3 worm cellular contexts compared by ENCODE assay signal in the genomic region with DNA sequence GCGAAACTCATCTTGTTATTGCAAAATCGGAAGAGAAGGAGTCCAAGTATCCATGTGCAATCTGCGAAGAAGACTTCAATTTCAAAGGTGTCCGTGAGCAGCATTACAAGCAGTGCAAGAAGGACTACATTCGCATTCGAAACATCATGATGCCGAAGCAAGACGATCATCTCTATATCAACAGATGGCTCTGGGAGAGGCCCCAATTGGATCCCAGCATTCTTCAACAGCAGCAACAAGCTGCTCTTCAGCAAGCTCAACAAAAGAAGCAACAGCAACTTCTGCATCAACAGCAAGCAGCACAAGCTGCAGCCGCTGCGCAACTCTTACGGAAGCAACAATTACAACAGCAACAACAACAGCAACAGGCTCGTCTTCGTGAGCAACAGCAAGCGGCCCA.
TF ChIP-seq lines count a peak whose summit lies in the region.

No protein-coding gene starts in this region.

TF ChIP-seq in whole organism, L1 larva, 84 proteins besides CTCF, POLR2A, EP300 and RAD21:
- TF ChIP-seq nhr-85 (tag; lab: Kevin White, UChicago) (peak; percentile 50), unc-62 (GFP tag; optimal IDR thresholded peaks at IDR 0.05; lab: Kevin White, UChicago) (no peak)

TF ChIP-seq in whole organism, L4 larva, 104 proteins besides CTCF, POLR2A, EP300 and RAD21:
- TF ChIP-seq egl-43 (GFP tag; IDR thresholded peaks at IDR 0.05; lab: Robert Waterston, UW) (0 out of 2 replicates have a peak, but pooled peaks have one; percentile 2), lin-13 (GFP tag; optimal IDR thresholded peaks at IDR 0.05; lab: Kevin White, UChicago) (no peak)

TF ChIP-seq in whole organism, young adult, 124 proteins besides CTCF, POLR2A, EP300 and RAD21:
- TF ChIP-seq ztf-3 (GFP tag; optimal IDR thresholded peaks at IDR 0.05; lab: Kevin White, UChicago): no peak
- 0 out of 2 replicates have a peak, but pooled peaks have one; percentile 11 for TF ChIP-seq Y53G8AR.9 (GFP tag; conservative IDR thresholded peaks at IDR 0.05; lab: Robert Waterston, UW)
- TF ChIP-seq Y56A3A.18 (GFP tag; IDR thresholded peaks at IDR 0.05; lab: Robert Waterston, UW): peak; percentile 54; the same call in 1 of the 2 replicates
TF ChIP-seq in whole organism, young adult: peak in this region for 2.
